Worm (Caenorhabditis elegans) whole organism, L4 larva: ENCODE measurements around the gene C48D1.9.

Experiments
- T20F7.1 ChIP-seq: fragments of 200-800 bp; sonication (Bioruptor generic); optimal IDR thresholded peaks from 2 replicates; lab custom pipeline; 2018; ENCODE audit warnings: mild to moderate bottlenecking, missing genetic modification characterization, missing compliant biosample characterization
- aha-1 ChIP-seq: fragments of 150-350 bp; peaks from one replicate; lab custom pipeline; 2014; ENCODE audit warnings: missing biosample characterization, missing genetic modification characterization
- ama-1 ChIP-seq: fragments of 150-350 bp; optimal IDR thresholded peaks from 2 replicates; lab custom pipeline; 2014; ENCODE audit warnings: inconsistent platforms, mixed read lengths
- ces-1 ChIP-seq: fragments of 150-350 bp; sonication (generic microtip); optimal IDR thresholded peaks from 4 replicates; lab custom pipeline; 2014; ENCODE audit warnings: missing biosample characterization, missing genetic modification reagents, missing genetic modification characterization
- cey-2 ChIP-seq: sonication (generic microtip); optimal IDR thresholded peaks from 3 replicates; lab custom pipeline; 2017; ENCODE audit warnings: missing genetic modification characterization, mild to moderate bottlenecking, missing compliant biosample characterization, antibody characterized with exemption, borderline replicate concordance; ENCODE audit not compliant: insufficient read depth
- ctbp-1 ChIP-seq: fragments of 200-800 bp; sonication (Bioruptor generic); IDR thresholded peaks from 2 replicates; pipeline ENCODE4 v1.3.6; 2022; ENCODE audit warnings: missing genetic modification reagents, missing genetic modification characterization, missing compliant biosample characterization
- daf-19 ChIP-seq: fragments of 200-800 bp; sonication (Bioruptor generic); conservative IDR thresholded peaks from 2 replicates; pipeline ENCODE4 v1.3.6; 2022; ENCODE audit warnings: missing genetic modification characterization, missing compliant biosample characterization
- dmd-8 ChIP-seq: fragments of 200-800 bp; sonication (Bioruptor generic); IDR thresholded peaks from 2 replicates; pipeline ENCODE4 v1.3.6; 2022; ENCODE audit warnings: missing genetic modification characterization, missing compliant biosample characterization
- dmd-9 ChIP-seq: fragments of 200-800 bp; sonication (Bioruptor generic); IDR thresholded peaks from 2 replicates; pipeline ENCODE4 v1.3.6; 2022; ENCODE audit warnings: missing genetic modification reagents, missing genetic modification characterization, missing compliant biosample characterization
- dpl-1 ChIP-seq: fragments of 150-350 bp; optimal IDR thresholded peaks from 2 replicates; lab custom pipeline; 2014; ENCODE audit warnings: missing biosample characterization, missing genetic modification reagents, missing genetic modification characterization
- dve-1 ChIP-seq: sonication (generic microtip); optimal IDR thresholded peaks from 2 replicates; lab custom pipeline; 2017; ENCODE audit warnings: antibody characterized with exemption, mild to moderate bottlenecking, missing genetic modification characterization, missing compliant biosample characterization; ENCODE audit not compliant: insufficient read depth
- fkh-10 ChIP-seq: fragments of 150-350 bp; optimal IDR thresholded peaks from 2 replicates; lab custom pipeline; 2014; ENCODE audit warnings: missing biosample characterization, missing genetic modification reagents, missing genetic modification characterization
- hif-1 ChIP-seq, 2 experiments: sonication (generic microtip); optimal IDR thresholded peaks; 2 replicates each; lab custom pipeline; 2016 to 2017; ENCODE audit warnings: missing compliant biosample characterization in 2 of 2, missing genetic modification characterization in 2 of 2, missing genetic modification reagents in 2 of 2, missing genotype in 2 of 2, mild to moderate bottlenecking in 1 of 2
- hlh-30 ChIP-seq: sonication (generic microtip); optimal IDR thresholded peaks from 2 replicates; lab custom pipeline; 2017; ENCODE audit warnings: antibody characterized with exemption, mild to moderate bottlenecking, missing genetic modification characterization, missing compliant biosample characterization; ENCODE audit not compliant: insufficient read depth
- lin-15B ChIP-seq: fragments of 150-350 bp; sonication (generic microtip); optimal IDR thresholded peaks from 3 replicates; lab custom pipeline; 2014; ENCODE audit warnings: missing biosample characterization, missing genetic modification characterization
- lin-29 ChIP-seq: fragments of 200-800 bp; sonication (Bioruptor generic); IDR thresholded peaks from 2 replicates; pipeline ENCODE4 v1.3.6; 2022; ENCODE audit warnings: missing genetic modification reagents, missing genetic modification characterization, missing compliant biosample characterization
- lin-38 ChIP-seq: fragments of 200-800 bp; sonication (Bioruptor generic); IDR thresholded peaks from 2 replicates; pipeline ENCODE4 v1.3.6; 2022; ENCODE audit warnings: missing genetic modification reagents, missing genetic modification characterization, missing compliant biosample characterization
- lsy-2 ChIP-seq, 2 experiments: fragments of 150-350 bp in 1 of 2; sonication (generic microtip) in 1 of 2; optimal IDR thresholded peaks; 2 replicates each; lab custom pipeline; 2014 to 2017; ENCODE audit warnings: missing biosample characterization in 2 of 2, missing genetic modification characterization in 2 of 2
- mep-1 ChIP-seq: fragments of 150-350 bp; sonication (generic microtip); optimal IDR thresholded peaks from 3 replicates; lab custom pipeline; 2014; ENCODE audit warnings: missing biosample characterization, missing genetic modification characterization
- nhr-102 ChIP-seq: sonication (generic microtip); optimal IDR thresholded peaks from 2 replicates; lab custom pipeline; 2016; ENCODE audit warnings: mild to moderate bottlenecking, missing genetic modification characterization, moderate library complexity, missing compliant biosample characterization
- nhr-111 ChIP-seq: fragments of 200-800 bp; sonication (Bioruptor generic); optimal IDR thresholded peaks from 2 replicates; lab custom pipeline; 2018; ENCODE audit warnings: mild to moderate bottlenecking, missing genetic modification characterization, missing compliant biosample characterization
- nhr-25 ChIP-seq: sonication (generic microtip); optimal IDR thresholded peaks from 2 replicates; lab custom pipeline; 2017; ENCODE audit warnings: missing genetic modification characterization, mild to moderate bottlenecking, missing compliant biosample characterization, antibody characterized with exemption, moderate library complexity, borderline replicate concordance; ENCODE audit not compliant: insufficient read depth
- nhr-28 ChIP-seq: fragments of 150-350 bp; optimal IDR thresholded peaks from 2 replicates; lab custom pipeline; 2014; ENCODE audit warnings: missing biosample characterization, missing genetic modification characterization
- nhr-6 ChIP-seq: fragments of 150-350 bp; optimal IDR thresholded peaks from 2 replicates; lab custom pipeline; 2014; ENCODE audit warnings: missing biosample characterization, missing genetic modification characterization
- pha-4 ChIP-seq, 2 experiments: fragments of 150-350 bp in 1 of 2; fragments of 200-800 bp in 1 of 2; sonication (Bioruptor generic) in 1 of 2; IDR thresholded peaks in 1 of 2; optimal IDR thresholded peaks in 1 of 2; 2 replicates each; pipeline versions ENCODE4 v1.3.6 to Lab custom; 2014 to 2022; ENCODE audit warnings: missing genetic modification characterization in 2 of 2, missing genetic modification reagents in 2 of 2, missing biosample characterization in 1 of 2, missing compliant biosample characterization in 1 of 2
- sdz-12 ChIP-seq: fragments of 200-800 bp; sonication (Bioruptor generic); optimal IDR thresholded peaks from 2 replicates; lab custom pipeline; 2018; ENCODE audit warnings: mild to moderate bottlenecking, missing genetic modification characterization, missing compliant biosample characterization
- skn-1 ChIP-seq: fragments of 150-350 bp; optimal IDR thresholded peaks from 2 replicates; lab custom pipeline; 2014; ENCODE audit warnings: missing biosample characterization, missing genetic modification characterization
- snpc-1.2 ChIP-seq: fragments of 200-800 bp; sonication (Bioruptor generic); IDR thresholded peaks from 2 replicates; pipeline ENCODE4 v1.3.6; 2022; ENCODE audit warnings: missing genetic modification reagents, missing genetic modification characterization, missing compliant biosample characterization
- snpc-4 ChIP-seq: fragments of 150-350 bp; optimal IDR thresholded peaks from 2 replicates; lab custom pipeline; 2014; ENCODE audit warnings: missing biosample characterization, missing genetic modification characterization
- spr-3 ChIP-seq: fragments of 200-800 bp; sonication (Bioruptor generic); optimal IDR thresholded peaks from 2 replicates; lab custom pipeline; 2018; ENCODE audit warnings: mild to moderate bottlenecking, missing genetic modification characterization, missing compliant biosample characterization
- tag-97 ChIP-seq: fragments of 200-800 bp; sonication (Bioruptor generic); IDR thresholded peaks from 2 replicates; pipeline ENCODE4 v1.3.6; 2022; ENCODE audit warnings: missing genetic modification characterization, missing compliant biosample characterization
- unc-130 ChIP-seq: sonication (generic microtip); optimal IDR thresholded peaks from 2 replicates; lab custom pipeline; 2016; ENCODE audit warnings: missing genetic modification reagents, missing genetic modification characterization, missing compliant biosample characterization
- zip-2 ChIP-seq: fragments of 150-350 bp; optimal IDR thresholded peaks from 2 replicates; lab custom pipeline; 2014; ENCODE audit warnings: missing biosample characterization, missing genetic modification characterization

The C48D1.9 gene

DNA sequence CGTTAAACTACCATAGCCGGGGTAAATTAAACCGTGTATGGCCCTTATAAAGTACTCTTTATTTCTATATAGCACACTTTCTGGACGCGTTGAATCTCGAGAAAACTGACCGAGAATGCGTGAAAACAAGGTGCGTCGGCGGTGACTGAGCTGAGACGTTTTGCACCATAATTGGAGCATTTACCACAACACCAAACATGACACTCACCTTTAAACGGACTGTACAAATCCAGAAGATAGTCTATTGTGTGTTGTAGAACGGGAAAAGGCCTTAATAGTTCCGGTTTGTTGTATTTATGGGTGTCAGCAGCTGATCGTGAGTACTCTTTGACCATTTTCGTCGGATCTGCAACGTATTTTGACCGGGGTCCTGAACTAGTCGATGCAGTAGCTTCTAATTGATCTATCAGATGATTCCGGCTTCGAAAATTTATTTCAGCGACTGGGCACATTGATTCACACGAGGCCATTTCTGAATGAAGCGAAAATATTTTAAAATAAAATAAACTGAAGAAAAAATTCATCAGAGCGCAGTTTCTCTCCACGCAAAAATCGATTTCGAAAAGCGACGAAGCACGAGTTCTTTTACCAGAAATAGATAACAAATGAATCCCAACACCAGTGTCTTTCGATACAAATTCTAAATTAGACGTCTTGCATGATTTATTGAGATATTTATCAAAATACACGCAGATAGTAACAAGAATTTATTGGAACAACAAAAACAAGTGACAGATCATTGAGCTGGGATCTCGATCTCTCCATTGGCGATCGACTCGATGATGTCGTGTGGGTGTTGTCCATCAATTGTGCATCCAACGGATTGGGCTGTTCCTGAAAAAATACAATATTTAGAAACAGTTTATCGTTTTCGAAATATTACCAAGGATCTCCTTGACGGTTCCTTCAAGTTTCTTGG lies 29.7 kb upstream of the C48D1.9 start, which contains the start of gene tag-115 (continued):
- TF ChIP-seq nhr-25 (tag; lab: Kevin White, UChicago) (peak; percentile 9), ama-1 (peak; percentile 70)

ce11 chrIV:13236485-13236884 lies 27.0 kb upstream of the C48D1.9 start, which contains the start of gene pwp-1:
Gene pwp-1 (minus strand): TSS chrIV:13236585.
- no peak for TF ChIP-seq unc-130 (GFP tag; lab: Kevin White, UChicago)
- TF ChIP-seq cey-2 (tag; lab: Kevin White, UChicago) = no peak

- TF ChIP-seq nhr-28 (tag; lab: Kevin White, UChicago) = peak; percentile 9
- TF ChIP-seq dve-1 (tag; lab: Kevin White, UChicago) = peak; percentile 4
- TF ChIP-seq ces-1 = peak; percentile 33
- TF ChIP-seq mep-1 = peak; percentile 49
- TF ChIP-seq zip-2 (tag; lab: Kevin White, UChicago) = no peak
- TF ChIP-seq hif-1 (tag; optimal IDR thresholded peaks at IDR 0.05; lab: Kevin White, UChicago) = peak in 1 of 2 experiments; percentile 15
- TF ChIP-seq dmd-8 (GFP tag; lab: Robert Waterston, UW) = no peak
- TF ChIP-seq pha-4 (GFP tag; IDR thresholded peaks at IDR 0.05; lab: Robert Waterston, UW) = no peak
- peak; percentile 47 for TF ChIP-seq pha-4 (tag; optimal IDR thresholded peaks at IDR 0.05; lab: Kevin White, UChicago)
- TF ChIP-seq ctbp-1 (GFP tag; lab: Robert Waterston, UW) = no peak
- peak; percentile 42 for TF ChIP-seq T20F7.1 (GFP tag; lab: Kevin White, UChicago)
- TF ChIP-seq dpl-1 = peak; percentile 50
- no peak for TF ChIP-seq snpc-1.2
- TF ChIP-seq hlh-30 (tag; lab: Kevin White, UChicago) = peak; percentile 39
- TF ChIP-seq nhr-6 = peak; percentile 72
- TF ChIP-seq lin-38 (GFP tag; lab: Robert Waterston, UW) = peak; percentile 46; the same call in 1 of the 2 replicates
- TF ChIP-seq tag-97 (GFP tag; lab: Robert Waterston, UW) = no peak
- peak; percentile 82 to 98 for TF ChIP-seq lsy-2 (tag; optimal IDR thresholded peaks at IDR 0.05; lab: Kevin White, UChicago)
- TF ChIP-seq skn-1 (tag; lab: Kevin White, UChicago) = no peak
- TF ChIP-seq lin-29 (GFP tag; lab: Robert Waterston, UW) = no peak
Measured at ce11 chrIV:13231393-13231792, 21.9 kb upstream of the C48D1.9 start.

- TF ChIP-seq tag-97 (GFP tag; lab: Robert Waterston, UW) = no peak
- no peak for TF ChIP-seq nhr-28 (tag; lab: Kevin White, UChicago)
- TF ChIP-seq dmd-9 = no peak
- no peak for TF ChIP-seq snpc-4 (tag; lab: Kevin White, UChicago)
- TF ChIP-seq aha-1 (tag; lab: Kevin White, UChicago) = no peak
- TF ChIP-seq snpc-1.2 = no peak
- no peak for TF ChIP-seq spr-3 (GFP tag; lab: Kevin White, UChicago)
- TF ChIP-seq sdz-12 (GFP tag; lab: Kevin White, UChicago) = no peak
- TF ChIP-seq dmd-8 (GFP tag; lab: Robert Waterston, UW) = no peak
- TF ChIP-seq daf-19 (GFP tag; lab: Robert Waterston, UW) = no peak
- TF ChIP-seq lin-15B (tag; lab: Kevin White, UChicago) = no peak
Measured at ce11 chrIV:13221657-13222056, 12.2 kb upstream of the C48D1.9 start, which contains the start of gene C48D1.5. Gene C48D1.5 (plus strand): TSS chrIV:13221957.

DNA sequence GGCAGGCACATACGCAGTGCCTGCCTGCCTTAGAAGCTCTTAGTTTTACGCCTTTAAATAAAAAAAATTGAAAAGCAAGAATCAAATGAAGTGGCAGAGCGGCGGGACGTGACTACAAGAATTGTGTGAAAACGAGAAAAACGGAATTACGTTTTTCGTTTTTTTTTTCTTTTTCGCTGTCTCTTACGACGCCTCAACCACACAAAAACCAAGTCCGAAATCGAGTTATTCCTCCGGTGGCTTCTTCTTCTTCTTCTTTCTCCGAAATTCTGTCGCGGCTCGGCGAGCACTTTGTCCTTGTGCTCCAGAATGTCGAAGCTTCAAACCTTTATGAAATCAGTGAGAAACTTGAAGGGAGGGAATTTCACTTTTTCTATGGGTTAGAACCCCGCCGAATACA lies 11.1 kb upstream of the C48D1.9 start:
- TF ChIP-seq nhr-102 (tag; lab: Kevin White, UChicago) = no peak
- no peak for TF ChIP-seq nhr-111 (GFP tag; lab: Kevin White, UChicago)
- peak; percentile 34 for TF ChIP-seq ces-1
- TF ChIP-seq fkh-10 (GFP tag; lab: Kevin White, UChicago) = peak; percentile 65
- TF ChIP-seq mep-1 = no peak
